Fruit fly (Drosophila melanogaster) whole organism, embryonic: ENCODE measurements around the gene LSm3.

Experiments
- Bgb ChIP-seq: fragments of 200-800 bp; sonication (Bioruptor generic); IDR thresholded peaks from 2 replicates; pipeline ENCODE4 v1.3.6; 2022; ENCODE audit warnings: missing biosample characterization, missing genetic modification characterization; ENCODE audit not compliant: partially characterized antibody
- CG10959 ChIP-seq: fragments of 200-800 bp; sonication (Bioruptor generic); IDR thresholded peaks from 2 replicates; pipeline ENCODE4 v1.3.6; 2022; ENCODE audit warnings: missing biosample characterization, missing genetic modification characterization
- CG11696 ChIP-seq: fragments of 200-800 bp; sonication (Bioruptor generic); IDR thresholded peaks from 2 replicates; pipeline ENCODE4 v1.3.6; 2022; ENCODE audit warnings: missing biosample characterization, missing genetic modification characterization
- CG14667 ChIP-seq: fragments of 200-800 bp; sonication (Bioruptor generic); IDR thresholded peaks from 2 replicates; pipeline ENCODE4 v1.3.6; 2022; ENCODE audit warnings: missing biosample characterization, missing genetic modification characterization
- CG1647 ChIP-seq: fragments of 200-800 bp; sonication (Bioruptor generic); optimal IDR thresholded peaks from 3 replicates; lab custom pipeline; 2016; ENCODE audit warnings: missing biosample characterization, missing genetic modification characterization
- CG17802 ChIP-seq: fragments of 200-800 bp; sonication (Bioruptor generic); optimal IDR thresholded peaks from 2 replicates; lab custom pipeline; 2018; ENCODE audit warnings: missing biosample characterization, mild to moderate bottlenecking, missing genetic modification characterization, moderate library complexity
- CG18011 ChIP-seq: fragments of 200-800 bp; sonication (Bioruptor generic); optimal IDR thresholded peaks from 2 replicates; lab custom pipeline; 2017; ENCODE audit warnings: missing biosample characterization, missing genetic modification characterization, mild to moderate bottlenecking, moderate library complexity, missing genotype
- CG2712 ChIP-seq: fragments of 200-800 bp; optimal IDR thresholded peaks from 3 replicates; lab custom pipeline; 2019; ENCODE audit warnings: missing biosample characterization, mild to moderate bottlenecking, missing genetic modification characterization, moderate library complexity
- CG31388 ChIP-seq: fragments of 200-800 bp; sonication (Bioruptor generic); optimal IDR thresholded peaks from 2 replicates; lab custom pipeline; 2016; ENCODE audit warnings: missing biosample characterization, missing genetic modification characterization
- CG4424 ChIP-seq: fragments of 200-800 bp; sonication (Bioruptor generic); optimal IDR thresholded peaks from 3 replicates; lab custom pipeline; 2016; ENCODE audit warnings: missing biosample characterization, missing genetic modification characterization
- CG4707 ChIP-seq: fragments of 200-800 bp; sonication (Bioruptor generic); optimal IDR thresholded peaks from 2 replicates; lab custom pipeline; 2018; ENCODE audit warnings: missing biosample characterization, mild to moderate bottlenecking, missing genetic modification characterization, moderate library complexity
- CG4820 ChIP-seq: fragments of 200-800 bp; sonication (Bioruptor generic); optimal IDR thresholded peaks from 3 replicates; lab custom pipeline; 2016; ENCODE audit warnings: missing biosample characterization, missing genetic modification characterization
- CG6272 ChIP-seq: fragments of 200-800 bp; sonication (Bioruptor generic); IDR thresholded peaks from 2 replicates; pipeline ENCODE4 v1.3.6; 2022; ENCODE audit warnings: missing biosample characterization, missing genetic modification characterization
- CG6683 ChIP-seq: fragments of 200-800 bp; sonication (Bioruptor generic); optimal IDR thresholded peaks from 2 replicates; lab custom pipeline; 2017; ENCODE audit warnings: missing biosample characterization, mild to moderate bottlenecking, missing genetic modification characterization, missing genetic modification reagents
- CG7786 ChIP-seq: fragments of 200-800 bp; sonication (Bioruptor generic); optimal IDR thresholded peaks from 2 replicates; lab custom pipeline; 2016; ENCODE audit warnings: missing biosample characterization, missing genetic modification characterization
- CG8765 ChIP-seq: fragments of 200-800 bp; sonication (Bioruptor generic); IDR thresholded peaks from 2 replicates; pipeline ENCODE4 v1.3.6; 2022; ENCODE audit warnings: missing biosample characterization, missing genetic modification characterization
- CG9609 ChIP-seq: fragments of 200-800 bp; sonication (Bioruptor generic); optimal IDR thresholded peaks from 3 replicates; lab custom pipeline; 2016; ENCODE audit warnings: missing biosample characterization, missing genetic modification characterization
- CkIIα-i1 ChIP-seq: fragments of 200-800 bp; sonication (Bioruptor generic); IDR thresholded peaks from 2 replicates; pipeline ENCODE4 v1.3.6; 2022; ENCODE audit warnings: missing biosample characterization, missing genetic modification characterization
- D19B ChIP-seq: fragments of 200-800 bp; sonication (Bioruptor generic); optimal IDR thresholded peaks from 2 replicates; lab custom pipeline; 2017; ENCODE audit warnings: missing biosample characterization, mild to moderate bottlenecking, missing genetic modification characterization
- Dfd ChIP-seq, 2 experiments: fragments of >200 bp; optimal IDR thresholded peaks; 2 replicates each; lab custom pipeline; 2017; ENCODE audit warnings: missing biosample characterization in 2 of 2, missing genetic modification characterization in 2 of 2
- Dip3 ChIP-seq: fragments of 200-800 bp; sonication (Bioruptor generic); optimal IDR thresholded peaks from 3 replicates; lab custom pipeline; 2016; ENCODE audit warnings: missing biosample characterization, missing genetic modification characterization
- Dp ChIP-seq: fragments of 200-800 bp; sonication (Bioruptor generic); optimal IDR thresholded peaks from 2 replicates; lab custom pipeline; 2018; ENCODE audit warnings: missing biosample characterization, mild to moderate bottlenecking, missing genetic modification characterization, moderate library complexity
- Elba2 ChIP-seq: fragments of 200-800 bp; sonication (Bioruptor generic); optimal IDR thresholded peaks from 3 replicates; lab custom pipeline; 2016; ENCODE audit warnings: missing biosample characterization, missing genetic modification characterization
- Hr3 ChIP-seq: fragments of 200-800 bp; sonication (Bioruptor generic); optimal IDR thresholded peaks from 3 replicates; lab custom pipeline; 2016; ENCODE audit warnings: missing biosample characterization, missing genetic modification characterization
- Hsf ChIP-seq: fragments of 200-800 bp; sonication (Bioruptor generic); optimal IDR thresholded peaks from 3 replicates; lab custom pipeline; 2016; ENCODE audit warnings: missing biosample characterization, missing genetic modification characterization
- Mad ChIP-seq: fragments of 200-800 bp; sonication (Bioruptor generic); optimal IDR thresholded peaks from 2 replicates; lab custom pipeline; 2016; ENCODE audit warnings: missing biosample characterization, missing genetic modification characterization
- Nf-YA ChIP-seq: fragments of 200-800 bp; sonication (Bioruptor generic); IDR thresholded peaks from 2 replicates; pipeline ENCODE4 v1.3.6; 2022; ENCODE audit warnings: missing biosample characterization, missing genetic modification characterization
- Spps ChIP-seq: fragments of 200-800 bp; sonication (Bioruptor generic); optimal IDR thresholded peaks from 2 replicates; lab custom pipeline; 2018; ENCODE audit warnings: missing biosample characterization, mild to moderate bottlenecking, missing genetic modification characterization
- Sry-δ ChIP-seq: fragments of 200-800 bp; sonication (Bioruptor generic); optimal IDR thresholded peaks from 2 replicates; lab custom pipeline; 2016; ENCODE audit warnings: missing biosample characterization, missing genetic modification characterization
- Taf1 ChIP-seq: fragments of 200-800 bp; sonication (Bioruptor generic); IDR thresholded peaks from 2 replicates; pipeline ENCODE4 v1.3.6; 2022; ENCODE audit warnings: missing biosample characterization, missing genetic modification characterization
- Tbp ChIP-seq: fragments of >200 bp; optimal IDR thresholded peaks from 2 replicates; lab custom pipeline; 2018; ENCODE audit warnings: missing biosample characterization, missing genetic modification characterization
- Xrp1 ChIP-seq: fragments of 200-800 bp; sonication (Bioruptor generic); IDR thresholded peaks from 2 replicates; pipeline ENCODE4 v1.3.6; 2022; ENCODE audit warnings: missing biosample characterization, missing genetic modification characterization
- bigmax ChIP-seq: fragments of 200-800 bp; sonication (Bioruptor generic); optimal IDR thresholded peaks from 2 replicates; lab custom pipeline; 2018; ENCODE audit warnings: missing biosample characterization, mild to moderate bottlenecking, missing genetic modification characterization
- bowl ChIP-seq: fragments of 200-800 bp; sonication (Bioruptor generic); IDR thresholded peaks from 2 replicates; pipeline ENCODE4 v1.3.6; 2022; ENCODE audit warnings: missing biosample characterization, missing genetic modification characterization
- chinmo ChIP-seq: fragments of 200-800 bp; sonication (Bioruptor generic); IDR thresholded peaks from 4 replicates; pipeline ENCODE4 v1.3.6; 2022; ENCODE audit warnings: missing biosample characterization, missing genetic modification characterization; ENCODE audit not compliant: partially characterized antibody
- crc ChIP-seq: fragments of 200-800 bp; sonication (Bioruptor generic); optimal IDR thresholded peaks from 2 replicates; lab custom pipeline; 2016; ENCODE audit warnings: missing biosample characterization, missing genetic modification characterization
- crp ChIP-seq, 2 experiments: fragments of 200-800 bp; sonication (Bioruptor generic); optimal IDR thresholded peaks; 2 replicates in 1 of 2; 3 replicates in 1 of 2; lab custom pipeline; 2017; ENCODE audit warnings: missing biosample characterization in 2 of 2, missing genetic modification characterization in 2 of 2, mild to moderate bottlenecking in 1 of 2, moderate library complexity in 1 of 2
- dmrt99B ChIP-seq: fragments of 200-800 bp; sonication (Bioruptor generic); optimal IDR thresholded peaks from 2 replicates; lab custom pipeline; 2018; ENCODE audit warnings: missing biosample characterization, mild to moderate bottlenecking, missing genetic modification characterization, moderate library complexity
- fd64A ChIP-seq: fragments of 200-800 bp; sonication (Bioruptor generic); optimal IDR thresholded peaks from 3 replicates; lab custom pipeline; 2018; ENCODE audit warnings: missing biosample characterization, mild to moderate bottlenecking, missing genetic modification characterization
- grau ChIP-seq: fragments of 200-800 bp; optimal IDR thresholded peaks from 3 replicates; lab custom pipeline; 2019; ENCODE audit warnings: missing biosample characterization, mild to moderate bottlenecking, missing genetic modification characterization, moderate library complexity
- nerfin-1 ChIP-seq: fragments of 200-800 bp; sonication (Bioruptor generic); optimal IDR thresholded peaks from 3 replicates; lab custom pipeline; 2019; ENCODE audit warnings: missing biosample characterization, mild to moderate bottlenecking, missing genetic modification characterization, moderate library complexity
- pfk ChIP-seq: fragments of 200-800 bp; sonication (Bioruptor generic); optimal IDR thresholded peaks from 2 replicates; lab custom pipeline; 2018; ENCODE audit warnings: missing biosample characterization, mild to moderate bottlenecking, missing genetic modification characterization, moderate library complexity
- ro ChIP-seq: fragments of 200-800 bp; sonication (Bioruptor generic); IDR thresholded peaks from 2 replicates; pipeline ENCODE4 v1.3.6; 2022; ENCODE audit warnings: missing biosample characterization, missing genetic modification characterization
- row ChIP-seq: fragments of 200-800 bp; sonication (Bioruptor generic); IDR thresholded peaks from 3 replicates; pipeline ENCODE4 v1.3.6; 2022; ENCODE audit warnings: missing biosample characterization, missing genetic modification characterization
- scrt ChIP-seq: fragments of 200-800 bp; sonication (Bioruptor generic); optimal IDR thresholded peaks from 2 replicates; lab custom pipeline; 2018; ENCODE audit warnings: missing biosample characterization, mild to moderate bottlenecking, missing genetic modification characterization, moderate library complexity
- sim ChIP-seq: fragments of 200-800 bp; sonication (Bioruptor generic); IDR thresholded peaks from 2 replicates; pipeline ENCODE4 v1.3.6; 2022; ENCODE audit warnings: missing biosample characterization, missing genetic modification characterization
- so ChIP-seq: fragments of 200-800 bp; sonication (Bioruptor generic); IDR thresholded peaks from 3 replicates; pipeline ENCODE4 v1.3.6; 2022; ENCODE audit warnings: missing biosample characterization, missing genetic modification characterization
- tgo ChIP-seq: fragments of 200-800 bp; sonication (Bioruptor generic); IDR thresholded peaks from 3 replicates; pipeline ENCODE4 v1.3.6; 2022; ENCODE audit warnings: missing biosample characterization, missing genetic modification characterization
- tin ChIP-seq: fragments of 200-800 bp; sonication (Bioruptor generic); optimal IDR thresholded peaks from 3 replicates; lab custom pipeline; 2016; ENCODE audit warnings: missing biosample characterization, missing genetic modification characterization
- wek ChIP-seq: fragments of 200-800 bp; sonication (Bioruptor generic); optimal IDR thresholded peaks from 3 replicates; lab custom pipeline; 2018; ENCODE audit warnings: missing biosample characterization, mild to moderate bottlenecking, missing genetic modification characterization, moderate library complexity
- zen ChIP-seq: fragments of 200-800 bp; sonication (Bioruptor generic); optimal IDR thresholded peaks from 3 replicates; lab custom pipeline; 2018; ENCODE audit warnings: missing biosample characterization, mild to moderate bottlenecking, missing genetic modification characterization, moderate library complexity

Gene LSm3

DNA sequence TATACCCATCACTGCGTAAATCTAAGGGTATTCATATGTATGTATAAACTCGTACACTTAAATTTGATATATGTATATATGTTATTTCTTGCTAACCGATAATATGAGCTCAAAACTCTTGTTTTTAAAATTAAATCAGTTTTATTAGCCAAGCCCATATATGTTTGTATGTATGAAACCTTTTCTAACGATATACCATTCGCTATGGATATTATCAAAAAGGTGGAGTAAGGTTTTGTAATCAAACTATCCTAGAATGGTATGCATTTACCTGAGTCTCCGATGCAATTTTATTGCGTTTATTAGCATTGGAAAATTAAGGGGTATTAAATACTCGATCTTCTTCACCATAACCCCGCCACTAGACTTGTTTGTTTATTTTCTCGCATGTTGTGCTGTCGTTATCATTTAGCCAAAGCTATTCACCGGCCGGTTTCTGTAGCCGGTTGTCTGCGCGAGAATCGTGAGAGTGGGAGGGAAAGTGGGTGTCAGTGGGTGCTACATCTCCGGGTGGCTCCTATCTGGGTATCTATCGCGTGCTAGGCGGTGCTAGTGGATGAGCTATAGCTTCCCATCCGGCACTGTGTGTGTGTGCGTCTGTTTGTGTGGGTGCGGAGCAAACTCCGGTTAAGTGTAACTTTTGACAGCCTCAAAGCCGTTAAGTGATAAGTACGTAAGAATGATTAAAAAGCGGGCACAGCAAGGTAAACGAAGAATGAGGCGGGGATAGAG, 11.9 kb downstream of the LSm3 start (continued):
- TF ChIP-seq ro (GFP tag; lab: Robert Waterston, UW) (no peak), Bgb (GFP tag; lab: Robert Waterston, UW) (no peak), Dp (no peak), nerfin-1 (no peak), Sry-δ (no peak), CG18011 (GFP tag; lab: Kevin White, UChicago) (no peak), Elba2 (GFP tag; lab: Kevin White, UChicago) (no peak), Dfd (GFP tag; optimal IDR thresholded peaks at IDR 0.05; lab: Kevin White, UChicago) (no peak), Dip3 (GFP tag; lab: Kevin White, UChicago) (no peak), CG17802 (tag; lab: Kevin White, UChicago) (no peak), sim (GFP tag; lab: Robert Waterston, UW) (no peak), bowl (GFP tag; lab: Robert Waterston, UW) (0 out of 2 replicates have a peak, but pooled peaks have one; percentile 17), tgo (no peak), bigmax (GFP tag; lab: Kevin White, UChicago) (no peak), D19B (GFP tag; lab: Kevin White, UChicago) (peak; percentile 94), CG4424 (peak; percentile 46), crc (GFP tag; lab: Kevin White, UChicago) (no peak), pfk (GFP tag; lab: Kevin White, UChicago) (no peak), Nf-YA (no peak), CG8765 (no peak), crp (GFP tag; optimal IDR thresholded peaks at IDR 0.05; lab: Kevin White, UChicago) (no peak), zen (tag; lab: Kevin White, UChicago) (no peak), CG11696 (GFP tag; lab: Robert Waterston, UW) (no peak), CG6272 (GFP tag; lab: Robert Waterston, UW) (no peak), fd64A (GFP tag; lab: Kevin White, UChicago) (peak; percentile 6), Tbp (GFP tag; lab: Kevin White, UChicago) (no peak), grau (tag; lab: Kevin White, UChicago) (peak; percentile 17), CG31388 (GFP tag; lab: Kevin White, UChicago) (no peak), tin (GFP tag; lab: Kevin White, UChicago) (no peak), so (0 out of 3 replicates have a peak, but pooled peaks have one; percentile 42), CG2712 (tag; lab: Kevin White, UChicago) (peak; percentile 22), row (GFP tag; lab: Robert Waterston, UW) (peak; percentile 61), Hsf (GFP tag; lab: Kevin White, UChicago) (no peak), Spps (tag; lab: Kevin White, UChicago) (no peak), CG14667 (GFP tag; lab: Robert Waterston, UW) (no peak), Hr3 (GFP tag; lab: Kevin White, UChicago) (peak; percentile 10), chinmo (0 out of 4 replicates have a peak, but pooled peaks have one; percentile 51), CG4820 (no peak), Mad (GFP tag; lab: Kevin White, UChicago) (no peak), dmrt99B (peak; percentile 61), CG10959 (GFP tag; lab: Robert Waterston, UW) (no peak), Taf1 (GFP tag; lab: Robert Waterston, UW) (no peak), wek (GFP tag; lab: Kevin White, UChicago) (no peak), CG1647 (GFP tag; lab: Kevin White, UChicago) (no peak), Xrp1 (GFP tag; lab: Robert Waterston, UW) (no peak), CkIIα-i1 (GFP tag; lab: Robert Waterston, UW) (no peak), CG9609 (GFP tag; lab: Kevin White, UChicago) (no peak), scrt (GFP tag; lab: Kevin White, UChicago) (no peak), CG7786 (GFP tag; lab: Kevin White, UChicago) (no peak), CG4707 (no peak), CG6683 (GFP tag; lab: Kevin White, UChicago) (peak; percentile 34)
